Fruit fly (Drosophila melanogaster) whole organism, wandering third instar larva: ENCODE measurements around the gene CG11035.

Experiments used
- Hnf4 ChIP-seq: fragments of 200-800 bp; sonication (Bioruptor generic); optimal IDR thresholded peaks from 2 replicates; lab custom pipeline; 2016; ENCODE audit warnings: missing biosample characterization, mild to moderate bottlenecking, missing genetic modification characterization
- Hr83 ChIP-seq: fragments of 200-300 bp; sonication (Bioruptor generic); optimal IDR thresholded peaks from 2 replicates; lab custom pipeline; 2016; ENCODE audit warnings: missing biosample characterization, mild to moderate bottlenecking, missing genetic modification characterization, moderate library complexity; ENCODE audit not compliant: poor library complexity, severe bottlenecking
- OdsH ChIP-seq: fragments of 200-800 bp; sonication (Bioruptor generic); optimal IDR thresholded peaks from 2 replicates; lab custom pipeline; 2016; ENCODE audit warnings: missing biosample characterization, mild to moderate bottlenecking, missing genetic modification characterization
- Rel ChIP-seq, 2 experiments: fragments of 200-800 bp; sonication (Bioruptor generic) in 1 of 2; optimal IDR thresholded peaks; 2 replicates in 1 of 2; 3 replicates in 1 of 2; lab custom pipeline; 2016 to 2019; ENCODE audit warnings: mild to moderate bottlenecking in 2 of 2, missing biosample characterization in 2 of 2, missing genetic modification characterization in 2 of 2, moderate library complexity in 1 of 2
- Vsx2 ChIP-seq: fragments of 200-300, 225-300 bp; sonication (Bioruptor generic); optimal IDR thresholded peaks from 2 replicates; lab custom pipeline; 2018; ENCODE audit warnings: missing biosample characterization, missing genetic modification characterization; ENCODE audit not compliant: partially characterized antibody
- foxo ChIP-seq, 2 experiments: fragments of 200-800 bp; sonication (Bioruptor generic); optimal IDR thresholded peaks; 2 replicates in 1 of 2; 3 replicates in 1 of 2; lab custom pipeline; 2016 to 2017; ENCODE audit warnings: missing biosample characterization in 2 of 2, missing genetic modification characterization in 2 of 2
- lola ChIP-seq: fragments of >200 bp; optimal IDR thresholded peaks from 2 replicates; lab custom pipeline; 2017; ENCODE audit warnings: missing biosample characterization, missing genetic modification characterization
- pan ChIP-seq: fragments of >200 bp; optimal IDR thresholded peaks from 2 replicates; lab custom pipeline; 2017
- psq ChIP-seq: fragments of 200-800 bp; sonication (Bioruptor generic); optimal IDR thresholded peaks from 3 replicates; lab custom pipeline; 2017; ENCODE audit warnings: missing biosample characterization, mild to moderate bottlenecking, missing genetic modification characterization, moderate library complexity
- usp ChIP-seq: fragments of >200 bp; optimal IDR thresholded peaks from 2 replicates; lab custom pipeline; 2017; ENCODE audit warnings: missing biosample characterization, missing genetic modification characterization

DNA sequence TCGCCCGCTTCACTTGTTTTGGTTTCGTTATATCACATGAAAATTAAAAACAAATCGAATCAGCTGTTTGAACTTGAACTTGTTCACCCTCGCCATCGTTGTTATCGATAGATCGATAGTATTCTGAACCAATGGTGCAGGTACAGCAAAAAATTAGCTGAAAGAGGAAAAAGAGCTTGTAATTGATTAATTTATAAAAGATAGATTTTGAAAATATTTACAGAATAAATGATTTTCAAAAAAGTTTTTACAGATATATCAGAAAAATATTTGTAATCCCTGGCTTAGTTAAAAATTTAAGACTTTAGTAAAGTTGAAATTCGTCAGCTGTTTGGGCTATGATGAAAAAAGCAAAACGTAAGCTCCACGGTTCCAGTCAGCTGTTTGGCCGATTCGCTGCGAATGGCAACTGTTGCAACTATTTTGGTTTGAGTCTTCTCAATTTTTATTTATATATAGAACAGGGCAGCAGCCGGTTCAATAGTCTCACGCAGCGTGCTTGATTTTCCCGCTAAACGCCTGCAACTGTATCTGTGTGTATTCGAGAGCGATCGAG is at the start of gene CG11035, which contains the start of gene unc-45:
- TF ChIP-seq Hnf4 (GFP tag; lab: Kevin White, UChicago) = peak; percentile 66
- no peak for TF ChIP-seq lola (GFP tag; lab: Kevin White, UChicago)
- no peak for TF ChIP-seq OdsH (GFP tag; lab: Kevin White, UChicago)
- no peak for TF ChIP-seq Rel (GFP tag; optimal IDR thresholded peaks at IDR 0.05; lab: Kevin White, UChicago)
- TF ChIP-seq Rel (tag; optimal IDR thresholded peaks at IDR 0.05; lab: Kevin White, UChicago) = peak; percentile 23
- no peak for TF ChIP-seq usp (GFP tag; lab: Kevin White, UChicago)
- TF ChIP-seq psq (GFP tag; lab: Kevin White, UChicago) = no peak
- TF ChIP-seq pan (lab: Kevin White, UChicago) = no peak
- peak in 1 of 2 experiments; percentile 48 for TF ChIP-seq foxo (GFP tag; optimal IDR thresholded peaks at IDR 0.05; lab: Kevin White, UChicago)
- TF ChIP-seq Hr83 (GFP tag; lab: Kevin White, UChicago) = no peak
- no peak for TF ChIP-seq Vsx2
